Worm (Caenorhabditis elegans): ENCODE data around the gene H12I13.6.

DNA sequence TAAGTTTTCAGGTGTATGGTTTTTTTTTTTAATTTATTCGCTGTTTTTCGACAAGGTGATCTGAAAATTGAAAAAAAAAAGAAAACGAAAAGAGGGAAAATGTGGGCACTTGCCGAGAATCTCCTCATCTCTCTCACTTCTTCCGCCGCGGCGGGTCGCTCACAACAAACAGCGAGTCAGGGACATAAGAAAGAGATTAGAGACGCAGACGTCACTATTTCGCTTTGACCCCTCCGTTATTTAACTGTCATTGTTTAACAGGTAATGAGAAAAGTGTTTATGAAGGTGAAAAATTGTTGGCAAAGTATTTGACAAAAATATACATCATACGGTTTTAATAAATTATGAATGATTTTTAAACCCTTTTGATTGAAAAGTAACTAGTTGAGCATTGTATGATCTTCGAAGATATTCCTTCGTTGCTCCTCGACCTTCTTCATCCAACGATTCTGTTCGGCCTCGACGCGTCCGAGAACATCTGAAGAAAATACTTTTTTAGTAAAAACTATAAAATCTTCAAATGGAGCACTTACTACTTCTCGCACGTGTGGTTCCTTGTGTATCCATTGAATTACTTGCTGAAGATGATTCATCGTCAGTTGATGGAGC is 31.6 kb upstream of the H12I13.6 start:
- TF ChIP-seq pqm-1 (tag; optimal IDR thresholded peaks at IDR 0.05) (no peak), lsy-2 (tag; optimal IDR thresholded peaks at IDR 0.05) (peak in 1 of 2 experiments; percentile 45), ztf-11 (tag; optimal IDR thresholded peaks at IDR 0.05) (no peak)
